Fruit fly (Drosophila melanogaster) whole organism, embryonic: ENCODE results near the gene CG46456.

Experiments
- ac ChIP-seq: fragments of 200-800 bp; sonication (Bioruptor generic); optimal IDR thresholded peaks from 3 replicates; lab custom pipeline; 2017; ENCODE audit warnings: missing biosample characterization, mild to moderate bottlenecking, missing genetic modification characterization
- wdn ChIP-seq: fragments of 200-800 bp; sonication (Bioruptor generic); IDR thresholded peaks from 2 replicates; pipeline ENCODE4 v1.3.6; 2022; ENCODE audit warnings: missing biosample characterization, missing genetic modification characterization

DNA sequence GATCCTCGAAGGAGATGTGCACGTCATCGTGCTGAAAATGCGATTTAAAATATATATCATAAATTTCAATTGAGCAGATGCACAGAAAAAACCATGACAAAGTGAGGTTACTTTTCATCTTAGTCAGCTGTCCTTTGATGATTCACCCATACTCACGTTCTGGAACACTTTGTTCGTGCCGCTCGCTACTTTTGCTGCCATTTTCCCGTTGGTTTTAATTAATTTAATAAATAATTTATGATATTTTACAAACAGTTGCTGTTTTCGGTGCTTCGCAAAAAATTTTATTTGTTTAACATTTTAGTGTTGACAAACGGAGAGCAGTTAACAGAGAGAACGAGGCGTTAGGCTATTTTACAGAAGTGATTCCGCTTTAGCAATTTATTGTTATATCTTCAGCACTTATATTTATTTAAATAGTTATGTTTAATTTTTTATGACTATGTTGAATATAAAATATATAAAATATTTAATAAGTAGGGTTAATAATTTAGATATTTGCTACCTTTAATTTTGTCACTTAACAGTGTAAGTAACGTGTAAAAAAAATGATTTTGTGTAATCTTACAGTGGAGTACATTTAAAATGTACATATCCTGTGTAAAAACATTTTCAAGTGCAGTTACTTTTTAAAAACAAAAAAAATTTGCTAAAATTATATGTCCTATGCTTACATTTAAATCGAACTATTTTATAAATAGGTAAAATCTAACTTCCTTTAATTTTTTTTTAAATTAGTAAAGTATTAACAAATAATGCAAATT lies 12.8 kb upstream of the CG46456 start, which contains the start of gene Pfdn4:
- TF ChIP-seq ac (GFP tag; lab: Kevin White, UChicago) (no peak), wdn (GFP tag; lab: Robert Waterston, UW) (no peak)
